Fruit fly (Drosophila melanogaster): ENCODE measurements around the gene Ada2b.
A peak's percentile ranks its signal among the peaks of the same experiment; 100 is the strongest.

Gene Ada2b

dm6 chr3R:8197137-8197536, 43.2 kb downstream of the Ada2b start:
- TF ChIP-seq jim (GFP tag; optimal IDR thresholded peaks at IDR 0.05) (no peak), Rel (GFP tag; optimal IDR thresholded peaks at IDR 0.05) (no peak), Rel (tag; optimal IDR thresholded peaks at IDR 0.05) (no peak), Jra (GFP tag; optimal IDR thresholded peaks at IDR 0.05) (no peak), br (GFP tag; optimal IDR thresholded peaks at IDR 0.05) (peak; percentile 45), woc (GFP tag; optimal IDR thresholded peaks at IDR 0.05) (peak; percentile 0), sv (GFP tag; optimal IDR thresholded peaks at IDR 0.05) (no peak), CG32264 (GFP tag; optimal IDR thresholded peaks at IDR 0.05) (no peak), psq (GFP tag; optimal IDR thresholded peaks at IDR 0.05) (no peak), Myc (optimal IDR thresholded peaks at IDR 0.05) (no peak), pan (optimal IDR thresholded peaks at IDR 0.05) (no peak), foxo (GFP tag; optimal IDR thresholded peaks at IDR 0.05) (peak in 1 of 2 experiments; percentile 56), CG9705 (GFP tag; optimal IDR thresholded peaks at IDR 0.05) (no peak), Abd-B (GFP tag; optimal IDR thresholded peaks at IDR 0.05) (no peak), dmrt93B (GFP tag; optimal IDR thresholded peaks at IDR 0.05) (no peak), Sp1 (GFP tag; optimal IDR thresholded peaks at IDR 0.05) (peak; percentile 18), Hnf4 (GFP tag; optimal IDR thresholded peaks at IDR 0.05) (peak; percentile 48), h (GFP tag; optimal IDR thresholded peaks at IDR 0.05) (peak; percentile 50), GATAd (GFP tag; optimal IDR thresholded peaks at IDR 0.05) (no peak), Mio (GFP tag; optimal IDR thresholded peaks at IDR 0.05) (no peak), dsf (GFP tag; optimal IDR thresholded peaks at IDR 0.05; ENCODE audit: borderline replicate concordance) (no peak), lola (GFP tag; optimal IDR thresholded peaks at IDR 0.05) (no peak), fru (GFP tag; optimal IDR thresholded peaks at IDR 0.05) (peak; percentile 49), N (GFP tag; optimal IDR thresholded peaks at IDR 0.05) (no peak), Vsx2 (GFP tag; optimal IDR thresholded peaks at IDR 0.05; ENCODE audit: partially characterized antibody) (no peak), HLH106 (tag; optimal IDR thresholded peaks at IDR 0.05) (peak; percentile 53), sage (GFP tag; optimal IDR thresholded peaks at IDR 0.05) (no peak), rgr (GFP tag; optimal IDR thresholded peaks at IDR 0.05) (peak; percentile 41), Hr83 (GFP tag; optimal IDR thresholded peaks at IDR 0.05; ENCODE audit: poor library complexity, severe bottlenecking) (no peak), Dif (GFP tag; optimal IDR thresholded peaks at IDR 0.05; ENCODE audit: partially characterized antibody) (no peak), Dfd (GFP tag; optimal IDR thresholded peaks at IDR 0.05) (no peak), Hr78 (GFP tag; optimal IDR thresholded peaks at IDR 0.05) (no peak), brk (GFP tag; optimal IDR thresholded peaks at IDR 0.05) (no peak), dl (GFP tag; optimal IDR thresholded peaks at IDR 0.05; ENCODE audit: insufficient read depth in 1 of 2, partially characterized antibody in 2 of 2) (no peak), usp (GFP tag; optimal IDR thresholded peaks at IDR 0.05) (no peak), OdsH (GFP tag; optimal IDR thresholded peaks at IDR 0.05) (peak; percentile 33), CrebA (GFP tag; optimal IDR thresholded peaks at IDR 0.05; ENCODE audit: borderline replicate concordance) (no peak), tai (GFP tag; optimal IDR thresholded peaks at IDR 0.05) (no peak), ey (GFP tag; optimal IDR thresholded peaks at IDR 0.05) (peak; percentile 48)

DNA sequence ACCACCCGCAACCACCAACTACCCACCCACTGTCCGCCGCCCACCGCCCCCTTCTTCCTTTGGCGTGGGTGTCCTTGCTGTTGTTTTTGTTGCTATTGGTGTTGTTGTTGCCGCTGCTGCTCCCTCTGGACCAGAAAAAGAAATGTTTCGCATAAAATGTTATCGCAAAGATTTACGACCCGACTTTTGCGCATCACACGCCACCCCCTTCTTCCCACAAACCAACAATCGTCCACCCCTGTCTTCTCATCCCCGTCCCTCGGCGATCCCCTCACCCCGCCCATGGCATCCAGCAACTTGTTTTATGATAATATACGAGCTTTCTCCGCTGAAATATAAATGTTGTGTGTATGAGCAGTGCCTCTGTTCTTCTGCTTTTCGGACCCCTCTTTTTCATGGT, 45.3 kb downstream of the Ada2b start:
- TF ChIP-seq Hr83 (GFP tag; optimal IDR thresholded peaks at IDR 0.05; ENCODE audit: poor library complexity, severe bottlenecking), result no peak
- no peak for TF ChIP-seq psq (GFP tag; optimal IDR thresholded peaks at IDR 0.05)
- TF ChIP-seq dl (GFP tag; optimal IDR thresholded peaks at IDR 0.05; ENCODE audit: insufficient read depth in 1 of 2, partially characterized antibody in 2 of 2), result no peak
- TF ChIP-seq pan (optimal IDR thresholded peaks at IDR 0.05), result no peak
- no peak for TF ChIP-seq dmrt93B (GFP tag; optimal IDR thresholded peaks at IDR 0.05)
- no peak for TF ChIP-seq Sp1 (GFP tag; optimal IDR thresholded peaks at IDR 0.05)
- TF ChIP-seq N (GFP tag; optimal IDR thresholded peaks at IDR 0.05), result no peak
- TF ChIP-seq tai (GFP tag; optimal IDR thresholded peaks at IDR 0.05), result no peak
- TF ChIP-seq CG32264 (GFP tag; optimal IDR thresholded peaks at IDR 0.05), result no peak
- no peak for TF ChIP-seq Jra (GFP tag; optimal IDR thresholded peaks at IDR 0.05)
- no peak for TF ChIP-seq CrebA (GFP tag; optimal IDR thresholded peaks at IDR 0.05; ENCODE audit: borderline replicate concordance)

dm6 chr3R:8193120-8193519, 47.2 kb downstream of the Ada2b start:
- TF ChIP-seq h (GFP tag; optimal IDR thresholded peaks at IDR 0.05) (no peak), Dif (GFP tag; optimal IDR thresholded peaks at IDR 0.05; ENCODE audit: partially characterized antibody) (no peak), Mio (GFP tag; optimal IDR thresholded peaks at IDR 0.05) (no peak), ey (GFP tag; optimal IDR thresholded peaks at IDR 0.05) (no peak), br (GFP tag; optimal IDR thresholded peaks at IDR 0.05) (no peak), sv (GFP tag; optimal IDR thresholded peaks at IDR 0.05) (no peak), CG9705 (GFP tag; optimal IDR thresholded peaks at IDR 0.05) (no peak), HLH106 (tag; optimal IDR thresholded peaks at IDR 0.05) (no peak), Hnf4 (GFP tag; optimal IDR thresholded peaks at IDR 0.05) (no peak), N (GFP tag; optimal IDR thresholded peaks at IDR 0.05) (no peak), psq (GFP tag; optimal IDR thresholded peaks at IDR 0.05) (no peak), usp (GFP tag; optimal IDR thresholded peaks at IDR 0.05) (no peak)
